Fruit fly (Drosophila melanogaster): ENCODE measurements around the gene Mur29B.
A peak's percentile ranks its signal among the peaks of the same experiment; 100 is the strongest.

The Mur29B gene

dm6 chr2L:8311091-8311490 lies 40.9 kb upstream of the Mur29B start, which contains the start of the genes CG7810 and CG7806 (continued):
- peak; percentile 71; the same call in 2 of the 3 replicates for TF ChIP-seq C15 (GFP tag; IDR thresholded peaks at IDR 0.05)
- TF ChIP-seq CG13123 (GFP tag; optimal IDR thresholded peaks at IDR 0.05), result peak; percentile 91
- TF ChIP-seq CG30431 (GFP tag; optimal IDR thresholded peaks at IDR 0.05), result peak; percentile 67
- TF ChIP-seq slou (GFP tag; optimal IDR thresholded peaks at IDR 0.05), result peak; percentile 52
- peak; percentile 85 for TF ChIP-seq jumu (GFP tag; optimal IDR thresholded peaks at IDR 0.05)
- peak; percentile 30; the same call in 1 of the 2 replicates for TF ChIP-seq ro (GFP tag; IDR thresholded peaks at IDR 0.05)
- TF ChIP-seq CG3726 (GFP tag; IDR thresholded peaks at IDR 0.05), result peak; percentile 70; the same call in 2 of the 3 replicates
- peak; percentile 92 for TF ChIP-seq CG14710 (tag; optimal IDR thresholded peaks at IDR 0.05)
- peak; percentile 88 for TF ChIP-seq CG18764 (GFP tag; optimal IDR thresholded peaks at IDR 0.05)
- peak; percentile 96 for TF ChIP-seq gem (tag; optimal IDR thresholded peaks at IDR 0.05)
- TF ChIP-seq tx (GFP tag; optimal IDR thresholded peaks at IDR 0.05), result peak; percentile 86
- peak; percentile 94 for TF ChIP-seq Hsf (GFP tag; optimal IDR thresholded peaks at IDR 0.05)
- peak; percentile 66 for TF ChIP-seq CG6854 (GFP tag; optimal IDR thresholded peaks at IDR 0.05)
- peak; percentile 93 for TF ChIP-seq Bteb2 (GFP tag; optimal IDR thresholded peaks at IDR 0.05)
- peak; percentile 84 for TF ChIP-seq lbe (GFP tag; optimal IDR thresholded peaks at IDR 0.05)
- peak; percentile 99 for TF ChIP-seq CG17385 (GFP tag; optimal IDR thresholded peaks at IDR 0.05)
- peak in 1 of 3 experiments; percentile 85 for TF ChIP-seq lola (GFP tag; optimal IDR thresholded peaks at IDR 0.05)
- peak; percentile 85 for TF ChIP-seq Aef1 (GFP tag; IDR thresholded peaks at IDR 0.05)
- TF ChIP-seq trh (GFP tag; optimal IDR thresholded peaks at IDR 0.05), result peak; percentile 83
- peak; percentile 88 to 89 for TF ChIP-seq Pdp1 (GFP tag; optimal IDR thresholded peaks at IDR 0.05)
- peak; percentile 89 for TF ChIP-seq fd96Cb (tag; optimal IDR thresholded peaks at IDR 0.05)
- TF ChIP-seq Scr (GFP tag; IDR thresholded peaks at IDR 0.05; ENCODE audit: partially characterized antibody), result peak; percentile 56
- peak; percentile 89 for TF ChIP-seq CG12299 (tag; optimal IDR thresholded peaks at IDR 0.05)
- peak; percentile 87 for TF ChIP-seq zen (tag; optimal IDR thresholded peaks at IDR 0.05)
- no peak for TF ChIP-seq CG14860 (GFP tag; IDR thresholded peaks at IDR 0.05; ENCODE audit: partially characterized antibody)
- no peak for TF ChIP-seq pfk (GFP tag; optimal IDR thresholded peaks at IDR 0.05)
- peak; percentile 46 for TF ChIP-seq CG9876 (GFP tag; optimal IDR thresholded peaks at IDR 0.05)
- TF ChIP-seq sens (GFP tag), result peak; percentile 99
- no peak for TF ChIP-seq bbx (GFP tag; IDR thresholded peaks at IDR 0.05; ENCODE audit: partially characterized antibody)
- TF ChIP-seq ase (GFP tag; IDR thresholded peaks at IDR 0.05), result peak; percentile 80
- TF ChIP-seq Ets97D (GFP tag; optimal IDR thresholded peaks at IDR 0.05), result peak; percentile 82
- peak; percentile 93 for TF ChIP-seq HmgZ (tag; optimal IDR thresholded peaks at IDR 0.05)
- peak; percentile 83 for TF ChIP-seq CG12155 (GFP tag; optimal IDR thresholded peaks at IDR 0.05)
- no peak for TF ChIP-seq CG42726 (GFP tag; IDR thresholded peaks at IDR 0.05; ENCODE audit: partially characterized antibody)
- peak; percentile 88 for TF ChIP-seq sim (GFP tag; IDR thresholded peaks at IDR 0.05)
- TF ChIP-seq ERR (GFP tag; optimal IDR thresholded peaks at IDR 0.05), result peak; percentile 79
- TF ChIP-seq Sox100B (GFP tag; optimal IDR thresholded peaks at IDR 0.05), result peak; percentile 86
- peak; percentile 88 for TF ChIP-seq fd3F (GFP tag; optimal IDR thresholded peaks at IDR 0.05)
- peak; percentile 9 for TF ChIP-seq CG7928 (GFP tag; optimal IDR thresholded peaks at IDR 0.05)
- peak; percentile 80 for TF ChIP-seq Awh (GFP tag; IDR thresholded peaks at IDR 0.05)
- peak; percentile 74 for TF ChIP-seq klu (GFP tag; IDR thresholded peaks at IDR 0.05)
- peak; percentile 95 for TF ChIP-seq Sox102F (GFP tag; optimal IDR thresholded peaks at IDR 0.05)
- peak; percentile 85 for TF ChIP-seq grau (tag; optimal IDR thresholded peaks at IDR 0.05)
- TF ChIP-seq CG11093 (GFP tag; IDR thresholded peaks at IDR 0.05), result peak; percentile 67; the same call in 2 of the 3 replicates
- peak; percentile 86 for TF ChIP-seq Mad (GFP tag; optimal IDR thresholded peaks at IDR 0.05)
- TF ChIP-seq ci (GFP tag; IDR thresholded peaks at IDR 0.05), result peak; percentile 97
- TF ChIP-seq CG9817 (tag; optimal IDR thresholded peaks at IDR 0.05), result peak; percentile 87
- peak; percentile 42 for TF ChIP-seq kni (GFP tag; optimal IDR thresholded peaks at IDR 0.05)
- peak; percentile 37 for TF ChIP-seq pros (GFP tag; optimal IDR thresholded peaks at IDR 0.05)
- TF ChIP-seq CG5180 (GFP tag; optimal IDR thresholded peaks at IDR 0.05), result peak; percentile 66
